Worm (Caenorhabditis elegans) whole organism, mixed stage, embryonic: ENCODE data around the gene T05G5.1.

Experiments used
- blmp-1 ChIP-seq: fragments of 150-350 bp; optimal IDR thresholded peaks from 2 replicates; lab custom pipeline; 2014; ENCODE audit warnings: missing biosample characterization, missing genetic modification characterization
- ceh-43 ChIP-seq: fragments of 200-800 bp; sonication (Bioruptor generic); optimal IDR thresholded peaks from 2 replicates; lab custom pipeline; 2018; ENCODE audit warnings: mild to moderate bottlenecking, missing genetic modification characterization, moderate library complexity, missing compliant biosample characterization
- snpc-4 ChIP-seq: fragments of 150-350 bp; optimal IDR thresholded peaks from 2 replicates; lab custom pipeline; 2014; ENCODE audit warnings: missing biosample characterization, missing genetic modification characterization
- sptf-1 ChIP-seq: sonication (generic microtip); optimal IDR thresholded peaks from 2 replicates; lab custom pipeline; 2017; ENCODE audit warnings: mild to moderate bottlenecking, missing genetic modification characterization, moderate library complexity, missing compliant biosample characterization
- unc-62 ChIP-seq: fragments of 150-350 bp; optimal IDR thresholded peaks from 2 replicates; lab custom pipeline; 2014; ENCODE audit warnings: missing biosample characterization, missing genetic modification reagents, missing genetic modification characterization

DNA sequence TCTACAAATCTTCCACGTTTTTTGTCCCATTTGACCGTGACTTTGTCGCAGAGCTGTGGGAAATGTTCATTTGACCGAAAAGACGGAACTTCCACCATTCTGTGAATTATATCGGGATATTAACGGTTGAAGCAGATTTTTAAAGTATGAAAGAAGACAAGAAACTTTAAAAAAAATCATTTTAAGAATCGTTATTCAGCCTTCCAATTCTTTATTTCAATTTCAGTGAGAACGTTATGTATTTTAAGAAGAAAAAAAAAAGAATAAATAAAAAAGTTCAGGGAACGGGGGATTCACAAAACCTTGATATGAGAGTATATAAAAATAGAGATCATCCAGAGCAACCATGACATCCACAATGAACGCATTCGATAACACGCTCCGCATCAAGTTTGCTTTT, 48.7 kb downstream of the T05G5.1 start, which contains the start of gene set-3:
- no peak for TF ChIP-seq unc-62 (GFP tag; lab: Kevin White, UChicago)
- no peak for TF ChIP-seq blmp-1
- no peak for TF ChIP-seq snpc-4 (tag; lab: Kevin White, UChicago)
- TF ChIP-seq sptf-1 (tag; lab: Kevin White, UChicago): no peak
- TF ChIP-seq ceh-43 (GFP tag; lab: Kevin White, UChicago): no peak
